Fruit fly (Drosophila melanogaster): ENCODE data around the gene CG17261.

The CG17261 gene

DNA sequence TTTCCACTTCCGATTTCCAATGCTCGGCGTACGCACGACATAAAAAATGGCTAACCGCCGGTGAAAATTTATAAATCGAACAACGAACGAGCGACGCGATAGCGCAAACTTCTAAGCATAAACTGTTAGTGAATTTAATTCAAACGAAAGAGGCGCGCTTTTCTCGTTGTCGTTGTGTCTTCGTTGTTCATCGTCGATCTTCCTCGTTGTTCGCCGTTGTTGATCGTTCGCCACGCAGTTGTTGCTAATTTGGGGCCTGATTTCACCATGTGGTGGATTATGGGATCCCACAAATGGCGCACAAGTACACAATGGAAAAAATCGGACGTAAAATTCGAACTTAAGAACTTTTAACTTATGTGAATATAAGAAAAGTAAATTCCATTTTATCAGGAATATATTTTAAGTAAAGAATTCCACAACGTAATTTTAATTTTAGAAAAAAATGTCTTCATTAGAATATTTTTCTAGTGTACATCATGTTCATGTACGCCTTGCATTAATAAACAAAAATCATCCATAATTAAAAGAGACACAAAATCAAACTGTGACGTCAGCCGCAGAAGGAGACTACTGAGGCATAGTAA, 44.0 kb downstream of the CG17261 start (continued):
- peak; percentile 68 for TF ChIP-seq Aef1 (GFP tag; IDR thresholded peaks at IDR 0.05)
- TF ChIP-seq dmrt99B (tag; optimal IDR thresholded peaks at IDR 0.05), result peak; percentile 82
- TF ChIP-seq Hr3 (GFP tag; optimal IDR thresholded peaks at IDR 0.05), result peak; percentile 58
- no peak for TF ChIP-seq pfk (GFP tag; optimal IDR thresholded peaks at IDR 0.05)
- no peak for TF ChIP-seq ab (GFP tag; optimal IDR thresholded peaks at IDR 0.05)
- TF ChIP-seq hth (optimal IDR thresholded peaks at IDR 0.05), result no peak
- peak; percentile 64 for TF ChIP-seq CG18262 (tag; optimal IDR thresholded peaks at IDR 0.05)
- peak; percentile 44; the same call in 1 of the 2 replicates for TF ChIP-seq stc (GFP tag; IDR thresholded peaks at IDR 0.05)
- peak in 1 of 2 experiments; percentile 27 for TF ChIP-seq eve (GFP tag; optimal IDR thresholded peaks at IDR 0.05)
- TF ChIP-seq Meics (GFP tag; optimal IDR thresholded peaks at IDR 0.05), result peak; percentile 82
- no peak for TF ChIP-seq yki (optimal IDR thresholded peaks at IDR 0.05)
- peak; percentile 69 for TF ChIP-seq CG9727 (GFP tag; optimal IDR thresholded peaks at IDR 0.05)
- peak; percentile 23 for TF ChIP-seq fu2 (GFP tag; optimal IDR thresholded peaks at IDR 0.05)
- TF ChIP-seq CG1233 (GFP tag; optimal IDR thresholded peaks at IDR 0.05), result peak; percentile 32
- no peak for TF ChIP-seq usp (GFP tag; optimal IDR thresholded peaks at IDR 0.05)
- TF ChIP-seq CG9437 (GFP tag; optimal IDR thresholded peaks at IDR 0.05), result peak; percentile 64
- TF ChIP-seq CG10959 (GFP tag; IDR thresholded peaks at IDR 0.05), result no peak
- peak; percentile 18 for TF ChIP-seq CG13123 (GFP tag; optimal IDR thresholded peaks at IDR 0.05)
- peak; percentile 11 for TF ChIP-seq CG33213 (GFP tag; optimal IDR thresholded peaks at IDR 0.05)
- TF ChIP-seq CG4854 (GFP tag; optimal IDR thresholded peaks at IDR 0.05), result peak; percentile 44
- TF ChIP-seq CG6272 (GFP tag; IDR thresholded peaks at IDR 0.05), result 0 out of 2 replicates have a peak, but pooled peaks have one; percentile 31
- peak; percentile 19 to 86 for TF ChIP-seq Hr51 (GFP tag; optimal IDR thresholded peaks at IDR 0.05)
- TF ChIP-seq CG31388 (GFP tag; optimal IDR thresholded peaks at IDR 0.05), result no peak
- TF ChIP-seq emc (GFP tag; optimal IDR thresholded peaks at IDR 0.05), result peak; percentile 8
- TF ChIP-seq crp (GFP tag; optimal IDR thresholded peaks at IDR 0.05), result no peak
- peak; percentile 23; the same call in 1 of the 2 replicates for TF ChIP-seq Poxn (GFP tag; IDR thresholded peaks at IDR 0.05)
- peak; percentile 91 for TF ChIP-seq sens (GFP tag)
- TF ChIP-seq CG8281 (tag; optimal IDR thresholded peaks at IDR 0.05), result peak; percentile 3
- peak; percentile 35; the same call in 1 of the 2 replicates for TF ChIP-seq GATAe (GFP tag; conservative IDR thresholded peaks at IDR 0.05)
- TF ChIP-seq CG12219 (GFP tag; optimal IDR thresholded peaks at IDR 0.05), result peak; percentile 39
- TF ChIP-seq Dad (GFP tag; optimal IDR thresholded peaks at IDR 0.05), result peak; percentile 9
- TF ChIP-seq bsh (GFP tag; optimal IDR thresholded peaks at IDR 0.05), result peak in 1 of 2 experiments; percentile 65
- TF ChIP-seq CoRest (tag; optimal IDR thresholded peaks at IDR 0.05), result peak; percentile 77
- TF ChIP-seq unpg (GFP tag; optimal IDR thresholded peaks at IDR 0.05), result peak; percentile 83
- TF ChIP-seq Six4 (GFP tag; optimal IDR thresholded peaks at IDR 0.05), result peak; percentile 25
- TF ChIP-seq CG17568 (GFP tag; optimal IDR thresholded peaks at IDR 0.05), result peak; percentile 51
- TF ChIP-seq CG1024 (GFP tag; IDR thresholded peaks at IDR 0.05), result no peak
- peak; percentile 42 for TF ChIP-seq Abd-B (GFP tag; optimal IDR thresholded peaks at IDR 0.05)
- TF ChIP-seq az2 (GFP tag; optimal IDR thresholded peaks at IDR 0.05), result peak; percentile 47
- TF ChIP-seq CG2120 (GFP tag; optimal IDR thresholded peaks at IDR 0.05), result peak; percentile 87
- no peak for TF ChIP-seq aop (GFP tag; IDR thresholded peaks at IDR 0.05)
- TF ChIP-seq vvl (GFP tag; IDR thresholded peaks at IDR 0.05), result peak; percentile 79
- TF ChIP-seq sna (GFP tag; IDR thresholded peaks at IDR 0.05; ENCODE audit: partially characterized antibody), result no peak
- peak; percentile 48 for TF ChIP-seq Nf-YC (tag; optimal IDR thresholded peaks at IDR 0.05)
- no peak for TF ChIP-seq hkb (optimal IDR thresholded peaks at IDR 0.05)
- peak; percentile 80; the same call in 1 of the 2 replicates for TF ChIP-seq hkb (GFP tag; IDR thresholded peaks at IDR 0.05)
- peak; percentile 54 for TF ChIP-seq salm (tag; optimal IDR thresholded peaks at IDR 0.05)
- TF ChIP-seq Chrac-16 (GFP tag; optimal IDR thresholded peaks at IDR 0.05), result peak; percentile 39
- TF ChIP-seq Ptx1 (GFP tag; IDR thresholded peaks at IDR 0.05), result peak; percentile 81
- TF ChIP-seq CG7745 (tag; optimal IDR thresholded peaks at IDR 0.05), result no peak
- no peak for TF ChIP-seq Awh (GFP tag; IDR thresholded peaks at IDR 0.05)
